Fruit fly (Drosophila melanogaster) S2 (cell line): Measurements from ENCODE around the gene CG17196.

Source experiments
- CG8478 ChIP-seq: fragments of >200 bp; optimal IDR thresholded peaks from 2 replicates; lab custom pipeline; 2018
- CTCF ChIP-seq, 2 experiments: fragments of >200 bp; optimal IDR thresholded peaks; 2 replicates each; lab custom pipeline; 2018

DNA sequence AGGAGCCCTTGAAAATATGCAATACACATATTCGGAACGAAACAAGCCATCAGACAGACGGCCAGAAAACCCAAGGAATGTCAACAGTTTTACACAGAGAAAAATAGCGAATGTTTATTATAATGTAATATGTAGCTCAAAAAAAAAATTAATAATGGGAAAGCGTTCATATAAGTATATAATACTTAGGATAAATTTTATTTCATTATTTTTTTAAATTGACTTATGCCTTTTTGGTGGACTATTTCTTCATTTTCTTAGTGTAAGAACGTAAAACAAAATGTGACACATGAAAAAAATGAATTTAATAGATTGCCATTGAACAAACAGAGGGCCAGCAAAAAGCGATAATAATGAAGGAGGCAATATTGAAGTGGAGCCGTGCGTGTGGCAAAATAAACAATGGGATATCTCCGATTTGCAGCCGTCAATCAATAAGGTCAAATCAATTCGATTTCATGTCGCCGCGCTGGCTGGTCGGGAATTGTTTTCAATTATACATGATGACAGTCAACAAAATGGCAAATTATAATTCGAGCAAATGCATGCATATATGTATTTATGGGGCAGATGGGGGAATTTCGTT, 21.1 kb downstream of the CG17196 start:
- TF ChIP-seq CG8478 (lab: Kevin White, UChicago) (no peak), CTCF (optimal IDR thresholded peaks at IDR 0.05; lab: Kevin White, UChicago) (no peak)
